Fruit fly (Drosophila melanogaster): ENCODE data around the gene CG9988.
A peak's percentile ranks its signal among the peaks of the same experiment; 100 is the strongest.

DNA sequence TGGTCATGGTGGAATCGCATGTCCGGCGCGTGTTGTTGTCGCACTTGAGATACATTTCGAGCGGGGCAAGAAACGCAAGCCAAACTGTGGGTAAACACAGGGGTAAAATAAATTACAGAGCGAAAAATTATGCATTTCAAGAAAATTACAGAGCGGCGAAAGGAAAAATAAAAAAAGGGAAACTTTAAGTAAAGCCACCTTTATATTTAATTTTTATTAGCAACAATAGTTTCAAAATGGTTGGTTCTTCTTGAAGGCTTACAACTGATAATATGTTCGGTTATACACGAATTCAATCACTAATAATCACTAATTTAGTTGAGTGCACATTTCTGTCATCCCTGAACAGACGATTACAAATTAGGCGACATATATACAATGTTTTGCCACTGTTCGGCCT is 12.6 kb upstream of the CG9988 start:
- TF ChIP-seq Mnt (GFP tag; optimal IDR thresholded peaks at IDR 0.05) = no peak
- TF ChIP-seq kay (GFP tag; ENCODE audit: borderline replicate concordance) = peak; percentile 38
- TF ChIP-seq cnc (optimal IDR thresholded peaks at IDR 0.05) = no peak
- TF ChIP-seq CG14711 (tag; optimal IDR thresholded peaks at IDR 0.05) = no peak

All from whole organism, adult.